Worm (Caenorhabditis elegans): ENCODE measurements around the gene eif-3.G.
A peak's percentile ranks its signal among the peaks of the same experiment; 100 is the strongest.

Gene eif-3.G

ce11 chrII:8437035-8437434, 5.5 kb upstream of the eif-3.G start, which contains the start of gene acp-3:
Gene acp-3 (minus strand): TSS chrII:8437135.
- TF ChIP-seq ceh-13 (GFP tag; optimal IDR thresholded peaks at IDR 0.05) (no peak), aly-1 (tag; optimal IDR thresholded peaks at IDR 0.05) (no peak), tra-4 (tag; optimal IDR thresholded peaks at IDR 0.05) (no peak), ama-1 (optimal IDR thresholded peaks at IDR 0.05) (no peak), scrt-1 (GFP tag; IDR thresholded peaks at IDR 0.05) (no peak), tbx-11 (GFP tag; IDR thresholded peaks at IDR 0.05) (no peak), hmbx-1 (tag; optimal IDR thresholded peaks at IDR 0.05) (no peak), ceh-36 (tag; optimal IDR thresholded peaks at IDR 0.05) (no peak), F13C5.2 (tag; optimal IDR thresholded peaks at IDR 0.05) (no peak), hmg-4 (GFP tag; optimal IDR thresholded peaks at IDR 0.05) (no peak), hnd-1 (tag; optimal IDR thresholded peaks at IDR 0.05) (no peak), flt-1 (GFP tag; IDR thresholded peaks at IDR 0.05) (no peak), sea-1 (GFP tag; conservative IDR thresholded peaks at IDR 0.05) (no peak), B0310.2 (tag; optimal IDR thresholded peaks at IDR 0.05) (no peak), pes-1 (GFP tag; IDR thresholded peaks at IDR 0.05) (no peak), ets-7 (tag; optimal IDR thresholded peaks at IDR 0.05) (no peak), tbx-37 (GFP tag; conservative IDR thresholded peaks at IDR 0.05) (no peak)

ce11 chrII:8438791-8439287, 3.7 kb upstream of the eif-3.G start, which contains the start of gene lips-10:
Gene lips-10 (plus strand): TSS chrII:8439168.
- no peak for TF ChIP-seq B0310.2 (tag; optimal IDR thresholded peaks at IDR 0.05)
- TF ChIP-seq ceh-13 (GFP tag; optimal IDR thresholded peaks at IDR 0.05) = no peak
- TF ChIP-seq hnd-1 (tag; optimal IDR thresholded peaks at IDR 0.05) = no peak
- TF ChIP-seq ceh-36 (tag; optimal IDR thresholded peaks at IDR 0.05) = no peak
- TF ChIP-seq tbx-11 (GFP tag; IDR thresholded peaks at IDR 0.05) = no peak
- TF ChIP-seq tbx-37 (GFP tag; conservative IDR thresholded peaks at IDR 0.05) = no peak
- TF ChIP-seq ama-1 (optimal IDR thresholded peaks at IDR 0.05) = no peak
- TF ChIP-seq scrt-1 (GFP tag; IDR thresholded peaks at IDR 0.05) = no peak
- no peak for TF ChIP-seq F13C5.2 (tag; optimal IDR thresholded peaks at IDR 0.05)
- TF ChIP-seq sea-1 (GFP tag; conservative IDR thresholded peaks at IDR 0.05) = no peak
- TF ChIP-seq ets-7 (tag; optimal IDR thresholded peaks at IDR 0.05) = no peak
- no peak for TF ChIP-seq aly-1 (tag; optimal IDR thresholded peaks at IDR 0.05)
- no peak for TF ChIP-seq tra-4 (tag; optimal IDR thresholded peaks at IDR 0.05)
- TF ChIP-seq hmg-4 (GFP tag; optimal IDR thresholded peaks at IDR 0.05) = no peak

- no peak for TF ChIP-seq scrt-1 (GFP tag; IDR thresholded peaks at IDR 0.05)
- no peak for TF ChIP-seq B0310.2 (tag; optimal IDR thresholded peaks at IDR 0.05)
- TF ChIP-seq flt-1 (GFP tag; IDR thresholded peaks at IDR 0.05) = no peak
- no peak for TF ChIP-seq aly-1 (tag; optimal IDR thresholded peaks at IDR 0.05)
- TF ChIP-seq ets-7 (tag; optimal IDR thresholded peaks at IDR 0.05) = no peak
- TF ChIP-seq F13C5.2 (tag; optimal IDR thresholded peaks at IDR 0.05) = no peak
- TF ChIP-seq hnd-1 (tag; optimal IDR thresholded peaks at IDR 0.05) = no peak
Measured at ce11 chrII:8440097-8440496, 2.5 kb upstream of the eif-3.G start.

ce11 chrII:8440792-8441191, 1.8 kb upstream of the eif-3.G start:
- TF ChIP-seq aly-1 (tag; optimal IDR thresholded peaks at IDR 0.05) (no peak), hmbx-1 (tag; optimal IDR thresholded peaks at IDR 0.05) (no peak), tbx-37 (GFP tag; conservative IDR thresholded peaks at IDR 0.05) (no peak), scrt-1 (GFP tag; IDR thresholded peaks at IDR 0.05) (no peak), flt-1 (GFP tag; IDR thresholded peaks at IDR 0.05) (no peak), B0310.2 (tag; optimal IDR thresholded peaks at IDR 0.05) (no peak), hmg-4 (GFP tag; optimal IDR thresholded peaks at IDR 0.05) (no peak), tra-4 (tag; optimal IDR thresholded peaks at IDR 0.05) (no peak), tbx-11 (GFP tag; IDR thresholded peaks at IDR 0.05) (no peak), ets-7 (tag; optimal IDR thresholded peaks at IDR 0.05) (no peak), pes-1 (GFP tag; IDR thresholded peaks at IDR 0.05) (no peak), ama-1 (optimal IDR thresholded peaks at IDR 0.05) (no peak)

ce11 chrII:8441519-8441918, 1.0 kb upstream of the eif-3.G start:
- TF ChIP-seq flt-1 (GFP tag; IDR thresholded peaks at IDR 0.05) (no peak), ceh-13 (GFP tag; optimal IDR thresholded peaks at IDR 0.05) (no peak)

- no peak for TF ChIP-seq sea-1 (GFP tag; conservative IDR thresholded peaks at IDR 0.05)
- TF ChIP-seq F13C5.2 (tag; optimal IDR thresholded peaks at IDR 0.05) = peak; percentile 59
- TF ChIP-seq tbx-11 (GFP tag; IDR thresholded peaks at IDR 0.05) = peak; percentile 19; the same call in 1 of the 2 replicates
- peak; percentile 39 for TF ChIP-seq hmg-4 (GFP tag; optimal IDR thresholded peaks at IDR 0.05)
Measured at ce11 chrII:8442176-8442575, 391 bp upstream of the eif-3.G start.

- TF ChIP-seq ceh-13 (GFP tag; optimal IDR thresholded peaks at IDR 0.05) (no peak), pes-1 (GFP tag; IDR thresholded peaks at IDR 0.05) (no peak), hmbx-1 (tag; optimal IDR thresholded peaks at IDR 0.05) (no peak), B0310.2 (tag; optimal IDR thresholded peaks at IDR 0.05) (no peak), aly-1 (tag; optimal IDR thresholded peaks at IDR 0.05) (no peak), scrt-1 (GFP tag; IDR thresholded peaks at IDR 0.05) (no peak), ama-1 (optimal IDR thresholded peaks at IDR 0.05) (no peak), hmg-4 (GFP tag; optimal IDR thresholded peaks at IDR 0.05) (no peak), hnd-1 (tag; optimal IDR thresholded peaks at IDR 0.05) (no peak), flt-1 (GFP tag; IDR thresholded peaks at IDR 0.05) (no peak), sea-1 (GFP tag; conservative IDR thresholded peaks at IDR 0.05) (no peak), tbx-37 (GFP tag; conservative IDR thresholded peaks at IDR 0.05) (no peak), ets-7 (tag; optimal IDR thresholded peaks at IDR 0.05) (no peak), tbx-11 (GFP tag; IDR thresholded peaks at IDR 0.05) (no peak)
Measured at ce11 chrII:8444007-8444406, 1.4 kb downstream of the eif-3.G start, which contains the start of gene evl-20. Gene evl-20 (plus strand): TSS chrII:8444307.

ce11 chrII:8446731-8447130, 4.2 kb downstream of the eif-3.G start, which contains the start of gene cut-3:
Gene cut-3 (minus strand): TSS chrII:8446831.
- TF ChIP-seq F13C5.2 (tag; optimal IDR thresholded peaks at IDR 0.05) = no peak
- TF ChIP-seq tbx-11 (GFP tag; IDR thresholded peaks at IDR 0.05) = no peak
- TF ChIP-seq B0310.2 (tag; optimal IDR thresholded peaks at IDR 0.05) = no peak
- no peak for TF ChIP-seq sea-1 (GFP tag; conservative IDR thresholded peaks at IDR 0.05)
- TF ChIP-seq hmg-4 (GFP tag; optimal IDR thresholded peaks at IDR 0.05) = no peak
- no peak for TF ChIP-seq tra-4 (tag; optimal IDR thresholded peaks at IDR 0.05)
- TF ChIP-seq ama-1 (optimal IDR thresholded peaks at IDR 0.05) = no peak
- no peak for TF ChIP-seq pes-1 (GFP tag; IDR thresholded peaks at IDR 0.05)
- no peak for TF ChIP-seq tbx-37 (GFP tag; conservative IDR thresholded peaks at IDR 0.05)
- TF ChIP-seq ets-7 (tag; optimal IDR thresholded peaks at IDR 0.05) = no peak
- TF ChIP-seq aly-1 (tag; optimal IDR thresholded peaks at IDR 0.05) = no peak
- TF ChIP-seq scrt-1 (GFP tag; IDR thresholded peaks at IDR 0.05) = no peak
- TF ChIP-seq ceh-36 (tag; optimal IDR thresholded peaks at IDR 0.05) = no peak
- TF ChIP-seq hnd-1 (tag; optimal IDR thresholded peaks at IDR 0.05) = no peak
- no peak for TF ChIP-seq flt-1 (GFP tag; IDR thresholded peaks at IDR 0.05)
- TF ChIP-seq hmbx-1 (tag; optimal IDR thresholded peaks at IDR 0.05) = no peak
- TF ChIP-seq ceh-13 (GFP tag; optimal IDR thresholded peaks at IDR 0.05) = no peak

Data from whole organism, early embryonic.